Fruit fly (Drosophila melanogaster): ENCODE data around the gene bip1.
A peak's percentile ranks its signal among the peaks of the same experiment; 100 is the strongest.

DNA sequence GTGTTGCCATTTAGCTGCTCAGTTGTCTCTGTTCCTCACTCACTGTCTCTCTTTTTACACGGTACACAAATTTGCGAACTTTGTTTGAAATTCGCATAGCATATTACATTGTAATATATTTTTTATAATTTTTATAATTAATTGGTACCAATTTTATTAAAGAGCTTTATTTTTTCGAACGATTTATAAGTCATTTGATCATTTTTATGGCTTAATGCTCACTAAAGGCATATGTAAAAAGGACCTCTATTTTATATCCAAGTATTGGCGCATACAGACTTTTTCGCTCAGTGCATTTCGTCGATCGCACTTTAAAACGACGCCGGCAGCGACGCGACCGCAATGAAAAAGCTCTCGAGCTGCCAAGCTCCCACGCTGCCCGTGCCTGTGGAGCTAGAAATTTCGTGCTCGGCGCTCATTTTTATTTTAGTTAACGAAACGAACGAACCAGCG lies 37.6 kb upstream of the bip1 start:
- peak; percentile 98 for TF ChIP-seq CG33017 (tag; optimal IDR thresholded peaks at IDR 0.05)
- peak; percentile 92 for TF ChIP-seq tj (GFP tag; optimal IDR thresholded peaks at IDR 0.05)
